Worm (Caenorhabditis elegans) whole organism, L4 larva: ENCODE results near the gene clpf-1.
"Not testable (repeated sequence)": the region's sequence is repeated elsewhere in the genome, so short reads cannot be mapped to it uniquely, and the experiment has no call there.

Experiments
- F10B5.3 ChIP-seq: sonication (generic microtip); optimal IDR thresholded peaks from 2 replicates; lab custom pipeline; 2016; ENCODE audit warnings: mild to moderate bottlenecking, missing genetic modification characterization, missing compliant biosample characterization
- T26A8.4 ChIP-seq: fragments of 200-800 bp; sonication (Bioruptor generic); IDR thresholded peaks from 2 replicates; pipeline ENCODE4 v1.3.6; 2022; ENCODE audit warnings: missing genetic modification characterization, missing compliant biosample characterization
- ZK546.5 ChIP-seq, 2 experiments: sonication (generic microtip); optimal IDR thresholded peaks; 2 replicates each; lab custom pipeline; 2017; ENCODE audit warnings: missing biosample characterization in 2 of 2, missing genetic modification characterization in 2 of 2
- aha-1 ChIP-seq: fragments of 150-350 bp; peaks from one replicate; lab custom pipeline; 2014; ENCODE audit warnings: missing biosample characterization, missing genetic modification characterization
- ceh-28 ChIP-seq: fragments of 150-350 bp; optimal IDR thresholded peaks from 2 replicates; lab custom pipeline; 2014; ENCODE audit warnings: missing biosample characterization, missing genetic modification reagents, missing genetic modification characterization
- ceh-44 ChIP-seq: fragments of 200-800 bp; sonication (Bioruptor generic); IDR thresholded peaks from 2 replicates; pipeline ENCODE4 v1.3.6; 2022; ENCODE audit warnings: missing genetic modification reagents, missing genetic modification characterization, missing compliant biosample characterization
- ceh-62 ChIP-seq: sonication (generic microtip); optimal IDR thresholded peaks from 2 replicates; lab custom pipeline; 2017; ENCODE audit warnings: missing biosample characterization, missing genetic modification characterization
- ceh-82 ChIP-seq: sonication (generic microtip); optimal IDR thresholded peaks from 2 replicates; lab custom pipeline; 2017; ENCODE audit warnings: missing biosample characterization, missing genetic modification characterization
- dmd-6 ChIP-seq: fragments of 200-800 bp; sonication (Bioruptor generic); IDR thresholded peaks from 2 replicates; pipeline ENCODE4 v1.3.6; 2022; ENCODE audit warnings: missing genetic modification reagents, missing genetic modification characterization, missing compliant biosample characterization
- dmd-8 ChIP-seq: fragments of 200-800 bp; sonication (Bioruptor generic); IDR thresholded peaks from 2 replicates; pipeline ENCODE4 v1.3.6; 2022; ENCODE audit warnings: missing genetic modification characterization, missing compliant biosample characterization
- dve-1 ChIP-seq: sonication (generic microtip); optimal IDR thresholded peaks from 2 replicates; lab custom pipeline; 2017; ENCODE audit warnings: antibody characterized with exemption, mild to moderate bottlenecking, missing genetic modification characterization, missing compliant biosample characterization; ENCODE audit not compliant: insufficient read depth
- hlh-11 ChIP-seq: fragments of 200-800 bp; sonication (Bioruptor generic); optimal IDR thresholded peaks from 2 replicates; lab custom pipeline; 2018; ENCODE audit warnings: mild to moderate bottlenecking, missing genetic modification characterization, missing compliant biosample characterization
- jun-1 ChIP-seq: fragments of 150-350 bp; optimal IDR thresholded peaks from 2 replicates; lab custom pipeline; 2014; ENCODE audit warnings: missing biosample characterization, missing genetic modification reagents, missing genetic modification characterization
- lsy-2 ChIP-seq, 2 experiments: fragments of 150-350 bp in 1 of 2; sonication (generic microtip) in 1 of 2; optimal IDR thresholded peaks; 2 replicates each; lab custom pipeline; 2014 to 2017; ENCODE audit warnings: missing biosample characterization in 2 of 2, missing genetic modification characterization in 2 of 2
- madf-5 ChIP-seq, 2 experiments: fragments of 200-800 bp; sonication (Bioruptor generic); IDR thresholded peaks; 2 replicates each; pipeline ENCODE4 v1.3.6; 2022; ENCODE audit warnings: missing compliant biosample characterization in 2 of 2, missing genetic modification characterization in 2 of 2
- mdl-1 ChIP-seq, 2 experiments: fragments of 150-350 bp in 1 of 2; sonication (generic microtip) in 1 of 2; optimal IDR thresholded peaks; 2 replicates each; lab custom pipeline; 2014 to 2017; ENCODE audit warnings: missing biosample characterization in 2 of 2, missing genetic modification characterization in 2 of 2
- mdt-29 ChIP-seq: fragments of 200-800 bp; sonication (Bioruptor generic); IDR thresholded peaks from 2 replicates; pipeline ENCODE4 v1.3.6; 2022; ENCODE audit warnings: missing genetic modification reagents, missing genetic modification characterization, missing compliant biosample characterization
- mxl-3 ChIP-seq: fragments of 200-800 bp; sonication (Bioruptor generic); optimal IDR thresholded peaks from 2 replicates; lab custom pipeline; 2018; ENCODE audit warnings: mild to moderate bottlenecking, missing genetic modification characterization, missing compliant biosample characterization
- nhr-10 ChIP-seq: fragments of 150-350 bp; optimal IDR thresholded peaks from 2 replicates; lab custom pipeline; 2014; ENCODE audit warnings: missing biosample characterization, missing genetic modification characterization
- nhr-111 ChIP-seq: fragments of 200-800 bp; sonication (Bioruptor generic); optimal IDR thresholded peaks from 2 replicates; lab custom pipeline; 2018; ENCODE audit warnings: mild to moderate bottlenecking, missing genetic modification characterization, missing compliant biosample characterization
- nhr-25 ChIP-seq: sonication (generic microtip); optimal IDR thresholded peaks from 2 replicates; lab custom pipeline; 2017; ENCODE audit warnings: missing genetic modification characterization, mild to moderate bottlenecking, missing compliant biosample characterization, antibody characterized with exemption, moderate library complexity, borderline replicate concordance; ENCODE audit not compliant: insufficient read depth
- nhr-28 ChIP-seq: fragments of 150-350 bp; optimal IDR thresholded peaks from 2 replicates; lab custom pipeline; 2014; ENCODE audit warnings: missing biosample characterization, missing genetic modification characterization
- nhr-42 ChIP-seq: fragments of 200-800 bp; sonication (Bioruptor generic); IDR thresholded peaks from 2 replicates; pipeline ENCODE4 v1.3.6; 2022; ENCODE audit warnings: missing genetic modification characterization, missing compliant biosample characterization
- nhr-76 ChIP-seq: fragments of 150-350 bp; optimal IDR thresholded peaks from 2 replicates; lab custom pipeline; 2014; ENCODE audit warnings: missing biosample characterization, missing genetic modification characterization
- pha-4 ChIP-seq, 2 experiments: fragments of 150-350 bp in 1 of 2; fragments of 200-800 bp in 1 of 2; sonication (Bioruptor generic) in 1 of 2; IDR thresholded peaks in 1 of 2; optimal IDR thresholded peaks in 1 of 2; 2 replicates each; pipeline versions ENCODE4 v1.3.6 to Lab custom; 2014 to 2022; ENCODE audit warnings: missing genetic modification characterization in 2 of 2, missing genetic modification reagents in 2 of 2, missing biosample characterization in 1 of 2, missing compliant biosample characterization in 1 of 2
- pqm-1 ChIP-seq: sonication (generic microtip); optimal IDR thresholded peaks from 2 replicates; lab custom pipeline; 2017; ENCODE audit warnings: missing biosample characterization, missing genetic modification characterization
- rbr-2 ChIP-seq: sonication (generic microtip); optimal IDR thresholded peaks from 2 replicates; lab custom pipeline; 2016; ENCODE audit warnings: missing genotype, missing genetic modification characterization, missing compliant biosample characterization
- saeg-2 ChIP-seq: fragments of 200-800 bp; sonication (Bioruptor generic); IDR thresholded peaks from 2 replicates; pipeline ENCODE4 v1.3.6; 2022; ENCODE audit warnings: missing genetic modification reagents, missing genetic modification characterization, missing compliant biosample characterization
- set-16 ChIP-seq: fragments of 200-800 bp; sonication (Bioruptor generic); IDR thresholded peaks from 2 replicates; pipeline ENCODE4 v1.3.6; 2022; ENCODE audit warnings: missing genetic modification reagents, missing genetic modification characterization, missing compliant biosample characterization
- snpc-4 ChIP-seq: fragments of 150-350 bp; optimal IDR thresholded peaks from 2 replicates; lab custom pipeline; 2014; ENCODE audit warnings: missing biosample characterization, missing genetic modification characterization
- unc-130 ChIP-seq: sonication (generic microtip); optimal IDR thresholded peaks from 2 replicates; lab custom pipeline; 2016; ENCODE audit warnings: missing genetic modification reagents, missing genetic modification characterization, missing compliant biosample characterization
- unc-62 ChIP-seq, 3 experiments: fragments of 150-350 bp in 1 of 3; sonication (generic microtip); optimal IDR thresholded peaks in 2 of 3; peaks in 1 of 3; 1 replicate in 1 of 3; 2 replicates in 2 of 3; lab custom pipeline; 2014 to 2017; ENCODE audit warnings: missing biosample characterization in 3 of 3, missing genetic modification characterization in 3 of 3, missing genetic modification reagents in 3 of 3, missing genotype in 1 of 3
- zfp-2 ChIP-seq: sonication (generic microtip); optimal IDR thresholded peaks from 2 replicates; lab custom pipeline; 2016; ENCODE audit warnings: mild to moderate bottlenecking, missing genetic modification characterization, missing compliant biosample characterization
- zfp-3 ChIP-seq: fragments of 200-800 bp; sonication (Bioruptor generic); conservative IDR thresholded peaks from 2 replicates; pipeline ENCODE4 v1.3.6; 2022; ENCODE audit warnings: missing genetic modification reagents, missing genetic modification characterization, missing compliant biosample characterization
- zip-11 ChIP-seq: fragments of 200-800 bp; sonication (Bioruptor generic); IDR thresholded peaks from 2 replicates; pipeline ENCODE4 v1.3.6; 2022; ENCODE audit warnings: missing genetic modification characterization, missing compliant biosample characterization

The clpf-1 gene

ce11 chrIII:3426741-3427140 is 29.2 kb downstream of the clpf-1 start (continued):
- TF ChIP-seq nhr-111 (GFP tag; lab: Kevin White, UChicago): no peak
- 0 out of 2 replicates have a peak, but pooled peaks have one; percentile 15 for TF ChIP-seq T26A8.4 (GFP tag; lab: Robert Waterston, UW)
- TF ChIP-seq aha-1 (tag; lab: Kevin White, UChicago): no peak
- TF ChIP-seq nhr-42 (GFP tag; lab: Robert Waterston, UW): no peak
- TF ChIP-seq pha-4 (GFP tag; IDR thresholded peaks at IDR 0.05; lab: Robert Waterston, UW): peak; percentile 50; the same call in 1 of the 2 replicates
- no peak for TF ChIP-seq pha-4 (tag; optimal IDR thresholded peaks at IDR 0.05; lab: Kevin White, UChicago)
- peak; percentile 63; the same call in 1 of the 2 replicates for TF ChIP-seq dmd-8 (GFP tag; lab: Robert Waterston, UW)
- 0 out of 2 replicates have a peak, but pooled peaks have one; percentile 14 for TF ChIP-seq mdt-29
- TF ChIP-seq zfp-3 (GFP tag; lab: Robert Waterston, UW): peak; percentile 54; the same call in 1 of the 2 replicates
- no peak for TF ChIP-seq snpc-4 (tag; lab: Kevin White, UChicago)
- TF ChIP-seq, all 104 proteins: peak for 21

ce11 chrIII:3428574-3428973 is 31.0 kb downstream of the clpf-1 start:
- TF ChIP-seq unc-62 (GFP tag; optimal IDR thresholded peaks at IDR 0.05 in 1 of 2; lab: Kevin White, UChicago) (peak in 1 of 2 experiments; percentile 95), unc-62 (tag; optimal IDR thresholded peaks at IDR 0.05; lab: Kevin White, UChicago) (no peak), saeg-2 (GFP tag; lab: Robert Waterston, UW) (no peak)

- no peak for TF ChIP-seq ceh-62 (tag; lab: Kevin White, UChicago)
- TF ChIP-seq ceh-28 (tag; lab: Kevin White, UChicago): peak; percentile 82
Measured at ce11 chrIII:3429761-3430160, 32.2 kb downstream of the clpf-1 start.

ce11 chrIII:3430667-3431066 is 33.1 kb downstream of the clpf-1 start:
- TF ChIP-seq mdl-1 (tag; optimal IDR thresholded peaks at IDR 0.05; lab: Kevin White, UChicago) (no peak), ceh-28 (tag; lab: Kevin White, UChicago) (peak; percentile 61)
- TF ChIP-seq, all 104 proteins: peak for 1

ce11 chrIII:3431385-3431784 is 33.8 kb downstream of the clpf-1 start, which contains the start of gene K01A11.1:
TSS of gene K01A11.1 (minus strand) at chrIII:3431485.
- no peak for TF ChIP-seq ZK546.5 (tag; optimal IDR thresholded peaks at IDR 0.05; lab: Kevin White, UChicago)
- no peak for TF ChIP-seq ceh-82 (tag; lab: Kevin White, UChicago)
- TF ChIP-seq madf-5 (GFP tag; IDR thresholded peaks at IDR 0.05; lab: Robert Waterston, UW): no peak
- no peak for TF ChIP-seq nhr-25 (tag; lab: Kevin White, UChicago)
- TF ChIP-seq nhr-76 (tag; lab: Kevin White, UChicago): no peak

ce11 chrIII:3433487-3434131 is 36.1 kb downstream of the clpf-1 start:
- peak; percentile 84 for TF ChIP-seq set-16 (GFP tag; lab: Robert Waterston, UW)
- TF ChIP-seq unc-62 (GFP tag; optimal IDR thresholded peaks at IDR 0.05 in 1 of 2; lab: Kevin White, UChicago): peak in 1 of 2 experiments; percentile 57
- not testable (repeated sequence) for TF ChIP-seq unc-62 (tag; optimal IDR thresholded peaks at IDR 0.05; lab: Kevin White, UChicago)
- TF ChIP-seq, all 104 proteins: peak for 2; not testable (repeated sequence) for 102

- TF ChIP-seq nhr-10 (no peak), mdl-1 (tag; optimal IDR thresholded peaks at IDR 0.05; lab: Kevin White, UChicago) (peak in 1 of 2 experiments; percentile 51), ceh-44 (GFP tag; lab: Robert Waterston, UW) (no peak), pqm-1 (tag; lab: Kevin White, UChicago) (peak; percentile 60), madf-5 (GFP tag; IDR thresholded peaks at IDR 0.05; lab: Robert Waterston, UW) (no peak), F10B5.3 (tag; lab: Kevin White, UChicago) (no peak), jun-1 (tag; lab: Kevin White, UChicago) (no peak), zfp-2 (tag; lab: Kevin White, UChicago) (no peak), nhr-28 (tag; lab: Kevin White, UChicago) (peak; percentile 72), dve-1 (tag; lab: Kevin White, UChicago) (no peak), mxl-3 (GFP tag; lab: Kevin White, UChicago) (no peak), zip-11 (no peak), hlh-11 (tag; lab: Kevin White, UChicago) (peak; percentile 41), ZK546.5 (tag; optimal IDR thresholded peaks at IDR 0.05; lab: Kevin White, UChicago) (no peak), lsy-2 (tag; optimal IDR thresholded peaks at IDR 0.05; lab: Kevin White, UChicago) (peak in 1 of 2 experiments; percentile 4), rbr-2 (tag; lab: Kevin White, UChicago) (no peak), unc-130 (no peak), T26A8.4 (GFP tag; lab: Robert Waterston, UW) (no peak), unc-62 (GFP tag; optimal IDR thresholded peaks at IDR 0.05 in 1 of 2; lab: Kevin White, UChicago) (peak in 1 of 2 experiments; percentile 99), unc-62 (tag; optimal IDR thresholded peaks at IDR 0.05; lab: Kevin White, UChicago) (no peak), dmd-6 (GFP tag; lab: Robert Waterston, UW) (peak; percentile 60)
Measured at ce11 chrIII:3435152-3435551, 37.6 kb downstream of the clpf-1 start.
